Worm (Caenorhabditis elegans) whole organism, young adult: ENCODE measurements around the gene twk-24.

ENCODE experiments used
- B0261.1 ChIP-seq: sonication (generic microtip); optimal IDR thresholded peaks from 2 replicates; lab custom pipeline; 2016; ENCODE audit warnings: mild to moderate bottlenecking, missing genetic modification characterization, moderate library complexity, missing compliant biosample characterization
- F57A8.1 ChIP-seq: fragments of 200-800 bp; sonication (Bioruptor generic); optimal IDR thresholded peaks from 2 replicates; lab custom pipeline; 2018; ENCODE audit warnings: mild to moderate bottlenecking, missing genetic modification characterization, moderate library complexity, missing compliant biosample characterization
- K11D2.4 ChIP-seq: fragments of 200-800 bp; sonication (Bioruptor generic); IDR thresholded peaks from 2 replicates; pipeline ENCODE4 v1.3.6; 2022; ENCODE audit warnings: missing genetic modification reagents, missing genetic modification characterization, missing compliant biosample characterization
- T07F8.4 ChIP-seq: sonication (generic microtip); optimal IDR thresholded peaks from 2 replicates; lab custom pipeline; 2016; ENCODE audit warnings: mild to moderate bottlenecking, missing genetic modification characterization, moderate library complexity, missing compliant biosample characterization
- T26A5.8 ChIP-seq: sonication (generic microtip); optimal IDR thresholded peaks from 2 replicates; lab custom pipeline; 2016; ENCODE audit warnings: missing genetic modification characterization, missing compliant biosample characterization
- Y53F4B.3 ChIP-seq: fragments of 200-800 bp; sonication (Bioruptor generic); IDR thresholded peaks from 2 replicates; pipeline ENCODE4 v1.3.6; 2022; ENCODE audit warnings: missing genetic modification reagents, missing genetic modification characterization, missing compliant biosample characterization
- Y56A3A.18 ChIP-seq: fragments of 200-800 bp; sonication (Bioruptor generic); IDR thresholded peaks from 2 replicates; pipeline ENCODE4 v1.3.6; 2022; ENCODE audit warnings: missing genetic modification reagents, missing genetic modification characterization, missing compliant biosample characterization
- Y79H2A.3 ChIP-seq: fragments of 200-800 bp; sonication (Bioruptor generic); conservative IDR thresholded peaks from 2 replicates; pipeline ENCODE4 v1.3.6; 2022; ENCODE audit warnings: missing genetic modification reagents, missing genetic modification characterization, missing compliant biosample characterization
- ZK185.1 ChIP-seq: sonication (generic microtip); optimal IDR thresholded peaks from 2 replicates; lab custom pipeline; 2016; ENCODE audit warnings: mild to moderate bottlenecking, missing genetic modification characterization, missing compliant biosample characterization; ENCODE audit not compliant: poor library complexity, severe bottlenecking
- aptf-3 ChIP-seq: fragments of 200-800 bp; sonication (Bioruptor generic); IDR thresholded peaks from 2 replicates; pipeline ENCODE4 v1.3.6; 2022; ENCODE audit warnings: missing genetic modification characterization, missing compliant biosample characterization
- atf-7 ChIP-seq: sonication (generic microtip); optimal IDR thresholded peaks from 2 replicates; lab custom pipeline; 2017; ENCODE audit warnings: mild to moderate bottlenecking, missing genetic modification characterization, missing compliant biosample characterization
- attf-3 ChIP-seq: fragments of 200-800 bp; sonication (Bioruptor generic); conservative IDR thresholded peaks from 2 replicates; pipeline ENCODE4 v1.3.6; 2022; ENCODE audit warnings: missing genetic modification reagents, missing genetic modification characterization, missing compliant biosample characterization
- attf-5 ChIP-seq: fragments of 200-800 bp; sonication (Bioruptor generic); optimal IDR thresholded peaks from 2 replicates; lab custom pipeline; 2018; ENCODE audit warnings: mild to moderate bottlenecking, missing genetic modification characterization, missing compliant biosample characterization
- ceh-27 ChIP-seq: fragments of 200-800 bp; sonication (Bioruptor generic); optimal IDR thresholded peaks from 2 replicates; lab custom pipeline; 2018; ENCODE audit warnings: mild to moderate bottlenecking, missing genetic modification characterization, moderate library complexity, missing compliant biosample characterization
- ceh-40 ChIP-seq: fragments of 200-800 bp; sonication (Bioruptor generic); IDR thresholded peaks from 2 replicates; pipeline ENCODE4 v1.3.6; 2022; ENCODE audit warnings: missing genetic modification characterization, missing compliant biosample characterization
- ceh-79 ChIP-seq: sonication (generic microtip); optimal IDR thresholded peaks from 2 replicates; lab custom pipeline; 2017; ENCODE audit warnings: mild to moderate bottlenecking, missing genetic modification characterization, missing compliant biosample characterization
- chd-7 ChIP-seq: sonication (generic microtip); optimal IDR thresholded peaks from 2 replicates; lab custom pipeline; 2016; ENCODE audit warnings: mild to moderate bottlenecking, missing genetic modification characterization, moderate library complexity, missing compliant biosample characterization
- efl-1 ChIP-seq: fragments of 150-350 bp; optimal IDR thresholded peaks from 2 replicates; lab custom pipeline; 2014; ENCODE audit warnings: missing biosample characterization, missing genetic modification reagents, missing genetic modification characterization
- ekl-4 ChIP-seq: fragments of 200-800 bp; sonication (Bioruptor generic); IDR thresholded peaks from 2 replicates; pipeline ENCODE4 v1.3.6; 2022; ENCODE audit warnings: missing genetic modification reagents, missing genetic modification characterization, missing compliant biosample characterization
- gei-17 ChIP-seq: fragments of 200-800 bp; sonication (Bioruptor generic); optimal IDR thresholded peaks from 2 replicates; lab custom pipeline; 2018; ENCODE audit warnings: mild to moderate bottlenecking, missing genetic modification characterization, missing compliant biosample characterization
- hmg-1.2 ChIP-seq: fragments of 200-800 bp; sonication (Bioruptor generic); IDR thresholded peaks from 2 replicates; pipeline ENCODE4 v1.3.6; 2022; ENCODE audit warnings: missing genetic modification reagents, missing genetic modification characterization, missing compliant biosample characterization
- hmg-20 ChIP-seq: fragments of 200-800 bp; sonication (Bioruptor generic); IDR thresholded peaks from 2 replicates; pipeline ENCODE4 v1.3.6; 2022; ENCODE audit warnings: missing genetic modification reagents, missing genetic modification characterization, missing compliant biosample characterization
- lag-1 ChIP-seq: fragments of 200-800 bp; sonication (Bioruptor generic); IDR thresholded peaks from 2 replicates; pipeline ENCODE4 v1.3.6; 2022; ENCODE audit warnings: missing genetic modification reagents, missing genetic modification characterization, missing compliant biosample characterization
- let-607 ChIP-seq, 2 experiments: fragments of 200-800 bp in 1 of 2; sonication (Bioruptor generic) in 1 of 2; sonication (generic microtip) in 1 of 2; optimal IDR thresholded peaks; 2 replicates each; lab custom pipeline; 2016 to 2018; ENCODE audit warnings: mild to moderate bottlenecking in 2 of 2, missing compliant biosample characterization in 2 of 2, missing genetic modification characterization in 2 of 2, moderate library complexity in 2 of 2, missing genotype in 1 of 2
- madf-6 ChIP-seq: fragments of 200-800 bp; sonication (Bioruptor generic); IDR thresholded peaks from 2 replicates; pipeline ENCODE4 v1.3.6; 2022; ENCODE audit warnings: missing genetic modification reagents, missing genetic modification characterization, missing compliant biosample characterization
- madf-8 ChIP-seq: fragments of 200-800 bp; sonication (Bioruptor generic); conservative IDR thresholded peaks from 2 replicates; pipeline ENCODE4 v1.3.6; 2022; ENCODE audit warnings: missing genetic modification reagents, missing genetic modification characterization, missing compliant biosample characterization
- mes-4 ChIP-seq: sonication (generic microtip); optimal IDR thresholded peaks from 2 replicates; lab custom pipeline; 2016; ENCODE audit warnings: missing genotype, missing genetic modification characterization, missing compliant biosample characterization
- mxl-1 ChIP-seq: sonication (generic microtip); optimal IDR thresholded peaks from 2 replicates; lab custom pipeline; 2016; ENCODE audit warnings: missing genetic modification characterization, missing compliant biosample characterization
- nhr-80 ChIP-seq: sonication (generic microtip); optimal IDR thresholded peaks from 2 replicates; lab custom pipeline; 2016; ENCODE audit warnings: missing genetic modification characterization, missing compliant biosample characterization
- pha-4 ChIP-seq: fragments of 150-350 bp; sonication (generic microtip); optimal IDR thresholded peaks from 2 replicates; lab custom pipeline; 2014; ENCODE audit warnings: missing biosample characterization, missing genetic modification reagents, missing genetic modification characterization
- rcor-1 ChIP-seq: fragments of 200-800 bp; sonication (Bioruptor generic); IDR thresholded peaks from 2 replicates; pipeline ENCODE4 v1.3.6; 2022; ENCODE audit warnings: missing genetic modification reagents, missing genetic modification characterization, missing compliant biosample characterization
- snpc-1.1 ChIP-seq: sonication (generic microtip); optimal IDR thresholded peaks from 2 replicates; lab custom pipeline; 2017; ENCODE audit warnings: missing genetic modification characterization, mild to moderate bottlenecking, missing compliant biosample characterization, antibody characterized with exemption, moderate library complexity, missing genotype, missing genetic modification reagents; ENCODE audit not compliant: insufficient read depth
- snpc-3.4 ChIP-seq: sonication (generic microtip); optimal IDR thresholded peaks from 2 replicates; lab custom pipeline; 2017; ENCODE audit warnings: missing genetic modification characterization, mild to moderate bottlenecking, missing compliant biosample characterization, antibody characterized with exemption, moderate library complexity, missing genotype, missing genetic modification reagents
- somi-1 ChIP-seq: fragments of 200-800 bp; sonication (Bioruptor generic); optimal IDR thresholded peaks from 2 replicates; lab custom pipeline; 2018; ENCODE audit warnings: mild to moderate bottlenecking, missing genetic modification characterization, missing compliant biosample characterization
- tbx-9 ChIP-seq: sonication (generic microtip); optimal IDR thresholded peaks from 2 replicates; lab custom pipeline; 2016; ENCODE audit warnings: borderline replicate concordance, missing genetic modification characterization, inconsistent platforms, missing compliant biosample characterization
- unc-62 ChIP-seq: fragments of 150-350 bp; optimal IDR thresholded peaks from 2 replicates; lab custom pipeline; 2014; ENCODE audit warnings: missing biosample characterization, missing genetic modification reagents, missing genetic modification characterization
- ztf-22 ChIP-seq: fragments of 200-800 bp; sonication (Bioruptor generic); optimal IDR thresholded peaks from 2 replicates; lab custom pipeline; 2018; ENCODE audit warnings: mild to moderate bottlenecking, missing genetic modification characterization, moderate library complexity, missing compliant biosample characterization
- ztf-6 ChIP-seq: fragments of 200-800 bp; sonication (Bioruptor generic); IDR thresholded peaks from 2 replicates; pipeline ENCODE4 v1.3.6; 2022; ENCODE audit warnings: missing genetic modification reagents, missing genetic modification characterization, missing compliant biosample characterization

The twk-24 gene

ce11 chrV:12235502-12235901, 33.6 kb downstream of the twk-24 start:
- no peak for TF ChIP-seq ZK185.1
- no peak for TF ChIP-seq hmg-1.2 (GFP tag; lab: Robert Waterston, UW)
- TF ChIP-seq gei-17 (GFP tag; lab: Kevin White, UChicago), result no peak
- TF ChIP-seq hmg-20, result no peak
- TF ChIP-seq ceh-40 (GFP tag; lab: Robert Waterston, UW), result no peak
- no peak for TF ChIP-seq attf-5 (GFP tag; lab: Kevin White, UChicago)
- TF ChIP-seq snpc-3.4, result no peak
- TF ChIP-seq rcor-1, result no peak
- no peak for TF ChIP-seq madf-8 (GFP tag; lab: Robert Waterston, UW)
- TF ChIP-seq ceh-27 (GFP tag; lab: Kevin White, UChicago), result no peak
- TF ChIP-seq T26A5.8, result no peak
- TF ChIP-seq chd-7 (tag; lab: Kevin White, UChicago), result no peak
- no peak for TF ChIP-seq ekl-4 (GFP tag; lab: Robert Waterston, UW)
- TF ChIP-seq somi-1 (GFP tag; lab: Kevin White, UChicago), result no peak
- no peak for TF ChIP-seq tbx-9
- no peak for TF ChIP-seq ztf-6 (GFP tag; lab: Robert Waterston, UW)
- TF ChIP-seq atf-7, result no peak

- TF ChIP-seq aptf-3, result no peak
- no peak for TF ChIP-seq T07F8.4 (tag; lab: Kevin White, UChicago)
- no peak for TF ChIP-seq nhr-80 (tag; lab: Kevin White, UChicago)
- no peak for TF ChIP-seq mes-4 (tag; lab: Kevin White, UChicago)
- no peak for TF ChIP-seq Y56A3A.18 (GFP tag; lab: Robert Waterston, UW)
- TF ChIP-seq, all 124 proteins: peak for 0
Observed at ce11 chrV:12234293-12235004, 34.7 kb downstream of the twk-24 start, which contains the start of gene myo-3. Gene myo-3 (minus strand): TSS chrV:12234343.

ce11 chrV:12233425-12233824, 35.7 kb downstream of the twk-24 start:
- TF ChIP-seq ZK185.1, result no peak
- TF ChIP-seq mxl-1, result no peak
- no peak for TF ChIP-seq ceh-27 (GFP tag; lab: Kevin White, UChicago)
- TF ChIP-seq efl-1 (GFP tag; lab: Kevin White, UChicago), result no peak
- TF ChIP-seq ztf-22 (GFP tag; lab: Kevin White, UChicago), result no peak
- no peak for TF ChIP-seq madf-6 (GFP tag; lab: Robert Waterston, UW)
- no peak for TF ChIP-seq attf-3 (GFP tag; lab: Robert Waterston, UW)
- TF ChIP-seq B0261.1, result no peak
- no peak for TF ChIP-seq K11D2.4 (GFP tag; lab: Robert Waterston, UW)
- no peak for TF ChIP-seq unc-62 (GFP tag; lab: Kevin White, UChicago)
- TF ChIP-seq pha-4 (tag; lab: Kevin White, UChicago), result no peak
- no peak for TF ChIP-seq Y79H2A.3 (GFP tag; lab: Robert Waterston, UW)
- no peak for TF ChIP-seq Y53F4B.3 (GFP tag; lab: Robert Waterston, UW)
- TF ChIP-seq snpc-1.1 (tag; lab: Kevin White, UChicago), result no peak
- no peak for TF ChIP-seq madf-8 (GFP tag; lab: Robert Waterston, UW)
- TF ChIP-seq let-607 (tag; optimal IDR thresholded peaks at IDR 0.05; lab: Kevin White, UChicago), result no peak
- no peak for TF ChIP-seq ceh-79 (tag; lab: Kevin White, UChicago)
- TF ChIP-seq snpc-3.4, result no peak
- TF ChIP-seq lag-1 (GFP tag; lab: Robert Waterston, UW), result no peak
- TF ChIP-seq F57A8.1 (GFP tag; lab: Kevin White, UChicago), result no peak
